Fruit fly (Drosophila melanogaster): ENCODE data around the gene CG45073.

The CG45073 gene

dm6 chr3R:30090261-30091006 is 34.1 kb downstream of the CG45073 start:
- no peak for TF ChIP-seq Myc (optimal IDR thresholded peaks at IDR 0.05)
- TF ChIP-seq ttk (optimal IDR thresholded peaks at IDR 0.05): no peak
- no peak for TF ChIP-seq insv (optimal IDR thresholded peaks at IDR 0.05)
- TF ChIP-seq h (optimal IDR thresholded peaks at IDR 0.05): no peak
- TF ChIP-seq Sin3A (optimal IDR thresholded peaks at IDR 0.05): no peak
- TF ChIP-seq psq (optimal IDR thresholded peaks at IDR 0.05): no peak

dm6 chr3R:30084137-30084536 is 40.4 kb downstream of the CG45073 start:
- TF ChIP-seq ttk (optimal IDR thresholded peaks at IDR 0.05) (no peak), insv (optimal IDR thresholded peaks at IDR 0.05) (no peak), psq (optimal IDR thresholded peaks at IDR 0.05) (no peak), h (optimal IDR thresholded peaks at IDR 0.05) (no peak), Sin3A (optimal IDR thresholded peaks at IDR 0.05) (no peak), Myc (optimal IDR thresholded peaks at IDR 0.05) (no peak)

- TF ChIP-seq psq (optimal IDR thresholded peaks at IDR 0.05): no peak
- TF ChIP-seq Sin3A (optimal IDR thresholded peaks at IDR 0.05): no peak
- TF ChIP-seq h (optimal IDR thresholded peaks at IDR 0.05): no peak
- no peak for TF ChIP-seq insv (optimal IDR thresholded peaks at IDR 0.05)
- no peak for TF ChIP-seq Myc (optimal IDR thresholded peaks at IDR 0.05)
- TF ChIP-seq ttk (optimal IDR thresholded peaks at IDR 0.05): no peak
Measured at dm6 chr3R:30083215-30083614, 41.3 kb downstream of the CG45073 start.

- TF ChIP-seq Sin3A (optimal IDR thresholded peaks at IDR 0.05) (no peak), psq (optimal IDR thresholded peaks at IDR 0.05) (no peak), Myc (optimal IDR thresholded peaks at IDR 0.05) (no peak), ttk (optimal IDR thresholded peaks at IDR 0.05) (no peak), insv (optimal IDR thresholded peaks at IDR 0.05) (no peak)
Measured at dm6 chr3R:30076088-30076487, 48.4 kb downstream of the CG45073 start.
